Fruit fly (Drosophila melanogaster): ENCODE measurements around the gene CG33080.
A peak's percentile ranks its signal among the peaks of the same experiment; 100 is the strongest.

Gene CG33080

DNA sequence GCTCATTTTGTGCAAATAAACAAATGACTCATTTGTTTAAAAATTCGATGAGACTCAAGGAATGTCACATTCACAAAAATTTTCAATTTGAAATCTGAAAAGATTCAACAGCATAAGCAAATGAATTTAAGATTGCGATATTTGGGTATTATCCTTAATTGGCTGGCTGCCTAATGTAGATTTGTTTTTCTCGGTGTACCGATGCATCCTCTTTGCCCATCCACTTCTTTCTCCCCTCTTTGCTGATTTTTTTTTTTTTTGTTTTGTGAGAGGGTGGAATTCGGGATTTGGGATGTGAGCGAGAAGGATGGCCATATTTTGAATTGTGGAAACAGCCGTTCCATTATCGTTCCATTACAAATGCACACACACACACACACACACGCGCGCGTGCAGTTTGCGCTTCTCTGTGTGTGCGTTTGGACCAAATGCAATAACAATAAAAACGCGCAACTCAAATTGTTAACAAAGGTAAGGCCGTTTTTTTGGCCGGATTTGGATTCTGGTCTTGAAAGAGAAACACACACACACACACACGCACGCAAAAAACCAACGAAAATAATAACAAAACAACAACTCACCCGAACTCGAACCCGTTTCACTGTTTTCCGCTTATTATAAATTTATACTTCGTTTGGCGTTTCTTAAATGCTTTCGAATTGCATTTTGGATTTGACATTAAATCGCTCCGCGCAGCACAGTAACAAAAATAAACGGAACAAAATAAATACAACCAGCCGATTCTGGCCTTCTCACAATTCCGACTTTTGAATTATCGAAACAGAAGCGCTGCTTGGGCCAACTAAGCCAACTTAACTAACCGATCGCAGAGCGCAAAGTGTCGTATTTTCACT, 38.3 kb downstream of the CG33080 start (continued):
- TF ChIP-seq HLH4C (GFP tag; IDR thresholded peaks at IDR 0.05; ENCODE audit: partially characterized antibody) (no peak), inv (GFP tag; IDR thresholded peaks at IDR 0.05; ENCODE audit: partially characterized antibody) (no peak), CG12299 (tag; optimal IDR thresholded peaks at IDR 0.05) (no peak), mirr (GFP tag; optimal IDR thresholded peaks at IDR 0.05) (no peak), schlank (tag; optimal IDR thresholded peaks at IDR 0.05) (no peak), hkb (optimal IDR thresholded peaks at IDR 0.05) (no peak), hkb (GFP tag; IDR thresholded peaks at IDR 0.05) (peak; percentile 62; the same call in 1 of the 2 replicates), usp (GFP tag; optimal IDR thresholded peaks at IDR 0.05) (no peak), Ada2b (GFP tag; IDR thresholded peaks at IDR 0.05) (no peak), grn (GFP tag; optimal IDR thresholded peaks at IDR 0.05) (no peak), CG18619 (GFP tag; optimal IDR thresholded peaks at IDR 0.05) (no peak), CG6689 (GFP tag; IDR thresholded peaks at IDR 0.05) (peak; percentile 48; the same call in 1 of the 2 replicates), gcm (GFP tag; optimal IDR thresholded peaks at IDR 0.05) (peak; percentile 3), esg (GFP tag; conservative IDR thresholded peaks at IDR 0.05) (no peak), jumu (GFP tag; optimal IDR thresholded peaks at IDR 0.05) (peak; percentile 39), z (GFP tag; IDR thresholded peaks at IDR 0.05) (no peak), CG4617 (GFP tag; optimal IDR thresholded peaks at IDR 0.05; ENCODE audit: borderline replicate concordance) (no peak), Antp (GFP tag; optimal IDR thresholded peaks at IDR 0.05) (peak; percentile 51), Hsf (GFP tag; optimal IDR thresholded peaks at IDR 0.05) (peak; percentile 35), onecut (GFP tag; IDR thresholded peaks at IDR 0.05) (no peak), bbx (GFP tag; IDR thresholded peaks at IDR 0.05; ENCODE audit: partially characterized antibody) (no peak), yki (optimal IDR thresholded peaks at IDR 0.05) (no peak), so (GFP tag; IDR thresholded peaks at IDR 0.05) (no peak), CG12744 (GFP tag; optimal IDR thresholded peaks at IDR 0.05) (no peak), CG4404 (GFP tag; IDR thresholded peaks at IDR 0.05) (0 out of 2 replicates have a peak, but pooled peaks have one; percentile 34), Neu2 (GFP tag; optimal IDR thresholded peaks at IDR 0.05; ENCODE audit: borderline replicate concordance) (no peak), CG10654 (GFP tag; optimal IDR thresholded peaks at IDR 0.05) (peak; percentile 33), GATAe (GFP tag; conservative IDR thresholded peaks at IDR 0.05) (no peak), CG11560 (tag; IDR thresholded peaks at IDR 0.05) (no peak), ham (GFP tag; IDR thresholded peaks at IDR 0.05) (no peak), exex (tag; optimal IDR thresholded peaks at IDR 0.05) (no peak), Six4 (GFP tag; optimal IDR thresholded peaks at IDR 0.05) (peak; percentile 36), pros (GFP tag; optimal IDR thresholded peaks at IDR 0.05) (no peak), CG7271 (tag; optimal IDR thresholded peaks at IDR 0.05) (no peak), sens-2 (GFP tag; IDR thresholded peaks at IDR 0.05) (no peak), CG2129 (GFP tag; IDR thresholded peaks at IDR 0.05; ENCODE audit: partially characterized antibody) (no peak), sna (GFP tag; IDR thresholded peaks at IDR 0.05; ENCODE audit: partially characterized antibody) (no peak), kay (GFP tag; optimal IDR thresholded peaks at IDR 0.05) (peak; percentile 39), CG18476 (GFP tag; optimal IDR thresholded peaks at IDR 0.05) (peak; percentile 14), Dll (GFP tag; IDR thresholded peaks at IDR 0.05; ENCODE audit: partially characterized antibody) (no peak), Awh (GFP tag; IDR thresholded peaks at IDR 0.05) (peak; percentile 57; the same call in 1 of the 2 replicates), CG8478 (optimal IDR thresholded peaks at IDR 0.05) (no peak), Xrp1 (GFP tag; IDR thresholded peaks at IDR 0.05) (peak; percentile 76), Hr78 (GFP tag; optimal IDR thresholded peaks at IDR 0.05) (no peak), her (GFP tag; optimal IDR thresholded peaks at IDR 0.05) (peak; percentile 36), dysf (GFP tag; IDR thresholded peaks at IDR 0.05) (no peak), CG8765 (GFP tag; IDR thresholded peaks at IDR 0.05) (no peak), CG11696 (GFP tag; IDR thresholded peaks at IDR 0.05) (no peak), E2f2 (GFP tag; IDR thresholded peaks at IDR 0.05) (peak; percentile 12; the same call in 1 of the 2 replicates), sr (GFP tag; IDR thresholded peaks at IDR 0.05) (no peak), row (GFP tag; IDR thresholded peaks at IDR 0.05) (peak; percentile 48; the same call in 1 of the 3 replicates)

Measured in whole organism, embryonic.